Worm (Caenorhabditis elegans) whole organism, late embryonic: ENCODE measurements around the gene mans-4.

Experiments
- ama-1 ChIP-seq: fragments of 150-350 bp; optimal IDR thresholded peaks from 2 replicates; lab custom pipeline; 2014
- ceh-18 ChIP-seq: sonication (generic microtip); optimal IDR thresholded peaks from 2 replicates; lab custom pipeline; 2016; ENCODE audit warnings: missing genetic modification characterization, missing compliant biosample characterization
- elt-4 ChIP-seq: sonication (generic microtip); optimal IDR thresholded peaks from 2 replicates; lab custom pipeline; 2016; ENCODE audit warnings: missing genetic modification characterization, missing compliant biosample characterization
- nfya-1 ChIP-seq: sonication (generic microtip); optimal IDR thresholded peaks from 2 replicates; lab custom pipeline; 2017; ENCODE audit warnings: missing genetic modification characterization, mild to moderate bottlenecking, missing compliant biosample characterization, antibody characterized with exemption, moderate library complexity
- pag-3 ChIP-seq: sonication (generic microtip); optimal IDR thresholded peaks from 2 replicates; lab custom pipeline; 2016; ENCODE audit warnings: missing compliant biosample characterization, missing genetic modification characterization, borderline replicate concordance
- pha-4 ChIP-seq: fragments of 150-350 bp; optimal IDR thresholded peaks from 2 replicates; lab custom pipeline; 2018; ENCODE audit warnings: missing biosample characterization, missing genetic modification reagents, missing genetic modification characterization
- rnt-1 ChIP-seq: sonication (generic microtip); optimal IDR thresholded peaks from 2 replicates; lab custom pipeline; 2016; ENCODE audit warnings: missing genetic modification characterization, missing compliant biosample characterization
- sox-4 ChIP-seq: sonication (generic microtip); optimal IDR thresholded peaks from 2 replicates; lab custom pipeline; 2017; ENCODE audit warnings: mild to moderate bottlenecking, missing genetic modification characterization, inconsistent platforms, missing compliant biosample characterization
- ztf-16 ChIP-seq: sonication (generic microtip); optimal IDR thresholded peaks from 2 replicates; lab custom pipeline; 2017; ENCODE audit warnings: missing genetic modification characterization, missing compliant biosample characterization

DNA sequence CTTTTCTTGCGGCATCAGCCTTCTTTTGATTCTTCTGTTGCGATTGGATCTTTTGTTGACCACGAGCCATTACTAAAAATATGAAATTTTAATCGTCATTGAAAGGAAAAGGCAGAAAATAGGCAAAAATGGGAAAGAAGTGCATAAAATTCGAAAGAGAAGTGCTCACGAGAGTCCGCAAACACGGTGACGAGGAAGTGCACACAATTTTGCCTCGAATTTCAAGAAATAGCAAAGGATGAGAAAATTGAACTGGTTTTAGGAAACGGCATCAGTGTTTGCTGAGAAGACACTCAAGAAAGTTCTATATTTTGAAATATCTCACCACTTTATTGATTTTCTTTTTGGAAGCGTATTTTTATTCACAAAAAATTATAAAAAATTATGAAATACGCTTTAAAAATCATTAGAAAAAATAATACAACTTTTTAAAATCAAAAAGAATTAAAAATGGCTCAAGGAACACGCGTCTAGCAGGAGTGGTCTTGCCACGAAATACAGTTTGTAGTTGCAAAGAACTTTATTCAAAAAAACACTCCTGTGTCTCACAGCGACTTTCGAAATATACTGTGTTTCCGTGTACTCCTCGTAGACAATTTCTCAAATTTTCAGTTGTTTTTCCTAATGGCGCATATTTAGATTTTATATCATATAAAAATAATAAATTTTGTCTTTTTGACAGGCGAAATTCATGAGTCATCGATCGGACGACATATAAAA is 18.0 kb upstream of the mans-4 start, which contains the start of the genes znf-706 and cpna-3:
- TF ChIP-seq ama-1: no peak
- no peak for TF ChIP-seq nfya-1
- TF ChIP-seq elt-4 (tag; lab: Kevin White, UChicago): no peak
- TF ChIP-seq ceh-18 (tag; lab: Kevin White, UChicago): no peak
- TF ChIP-seq pag-3 (tag; lab: Kevin White, UChicago): no peak
- no peak for TF ChIP-seq pha-4 (tag; lab: Kevin White, UChicago)
- no peak for TF ChIP-seq sox-4 (tag; lab: Kevin White, UChicago)
- TF ChIP-seq rnt-1 (tag; lab: Kevin White, UChicago): no peak
- no peak for TF ChIP-seq ztf-16 (tag; lab: Kevin White, UChicago)
